Worm (Caenorhabditis elegans) whole organism, young adult: ENCODE measurements around the gene rol-6.
A peak's percentile ranks its signal among the peaks of the same experiment; 100 is the strongest.

ENCODE experiments used
- B0035.1 ChIP-seq: sonication (generic microtip); optimal IDR thresholded peaks from 2 replicates; lab custom pipeline; 2016; ENCODE audit warnings: missing genetic modification characterization, mild to moderate bottlenecking, missing compliant biosample characterization, missing genotype, missing genetic modification reagents
- B0336.3 ChIP-seq: fragments of 200-800 bp; sonication (Bioruptor generic); IDR thresholded peaks from 2 replicates; pipeline ENCODE4 v1.3.6; 2022; ENCODE audit warnings: missing genetic modification characterization, missing compliant biosample characterization
- C06A6.2 ChIP-seq: fragments of 200-800 bp; sonication (Bioruptor generic); conservative IDR thresholded peaks from 2 replicates; pipeline ENCODE4 v1.3.6; 2022; ENCODE audit warnings: missing genetic modification characterization, missing compliant biosample characterization
- C17E4.6 ChIP-seq: fragments of 200-800 bp; sonication (Bioruptor generic); IDR thresholded peaks from 2 replicates; pipeline ENCODE4 v1.3.6; 2022; ENCODE audit warnings: missing genetic modification reagents, missing genetic modification characterization, missing compliant biosample characterization
- D2030.7 ChIP-seq: fragments of 200-800 bp; sonication (Bioruptor generic); IDR thresholded peaks from 2 replicates; pipeline ENCODE4 v1.3.6; 2022; ENCODE audit warnings: missing genetic modification reagents, missing genetic modification characterization, missing compliant biosample characterization
- F55B11.4 ChIP-seq: sonication (generic microtip); optimal IDR thresholded peaks from 2 replicates; lab custom pipeline; 2016; ENCODE audit warnings: missing compliant biosample characterization, missing genetic modification characterization, borderline replicate concordance; ENCODE audit not compliant: insufficient read depth
- F57A8.1 ChIP-seq: fragments of 200-800 bp; sonication (Bioruptor generic); optimal IDR thresholded peaks from 2 replicates; lab custom pipeline; 2018; ENCODE audit warnings: mild to moderate bottlenecking, missing genetic modification characterization, moderate library complexity, missing compliant biosample characterization
- K11D2.4 ChIP-seq: fragments of 200-800 bp; sonication (Bioruptor generic); IDR thresholded peaks from 2 replicates; pipeline ENCODE4 v1.3.6; 2022; ENCODE audit warnings: missing genetic modification reagents, missing genetic modification characterization, missing compliant biosample characterization
- K12H6.12 ChIP-seq: fragments of 200-800 bp; sonication (Bioruptor generic); optimal IDR thresholded peaks from 2 replicates; lab custom pipeline; 2018; ENCODE audit warnings: mild to moderate bottlenecking, missing genetic modification characterization, missing compliant biosample characterization
- T07F8.4 ChIP-seq: sonication (generic microtip); optimal IDR thresholded peaks from 2 replicates; lab custom pipeline; 2016; ENCODE audit warnings: mild to moderate bottlenecking, missing genetic modification characterization, moderate library complexity, missing compliant biosample characterization
- akir-1 ChIP-seq: fragments of 200-800 bp; sonication (Bioruptor generic); optimal IDR thresholded peaks from 2 replicates; lab custom pipeline; 2018; ENCODE audit warnings: mild to moderate bottlenecking, missing genetic modification characterization, moderate library complexity, missing compliant biosample characterization
- atf-7 ChIP-seq: sonication (generic microtip); optimal IDR thresholded peaks from 2 replicates; lab custom pipeline; 2017; ENCODE audit warnings: mild to moderate bottlenecking, missing genetic modification characterization, missing compliant biosample characterization
- bed-1 ChIP-seq: fragments of 200-800 bp; sonication (Bioruptor generic); IDR thresholded peaks from 2 replicates; pipeline ENCODE4 v1.3.6; 2022; ENCODE audit warnings: missing genetic modification reagents, missing genetic modification characterization, missing compliant biosample characterization
- cebp-1 ChIP-seq, 2 experiments: fragments of 200-800 bp in 1 of 2; sonication (Bioruptor generic) in 1 of 2; sonication (generic microtip) in 1 of 2; IDR thresholded peaks in 1 of 2; optimal IDR thresholded peaks in 1 of 2; 2 replicates each; pipeline versions ENCODE4 v1.3.6 to Lab custom; 2017 to 2022; ENCODE audit warnings: missing compliant biosample characterization in 2 of 2, missing genetic modification characterization in 2 of 2, mild to moderate bottlenecking in 1 of 2, missing genetic modification reagents in 1 of 2, moderate library complexity in 1 of 2
- ceh-27 ChIP-seq: fragments of 200-800 bp; sonication (Bioruptor generic); optimal IDR thresholded peaks from 2 replicates; lab custom pipeline; 2018; ENCODE audit warnings: mild to moderate bottlenecking, missing genetic modification characterization, moderate library complexity, missing compliant biosample characterization
- ceh-91 ChIP-seq: fragments of 200-800 bp; sonication (Bioruptor generic); IDR thresholded peaks from 2 replicates; pipeline ENCODE4 v1.3.6; 2022; ENCODE audit warnings: missing genetic modification reagents, missing genetic modification characterization, missing compliant biosample characterization
- die-1 ChIP-seq: sonication (generic microtip); optimal IDR thresholded peaks from 2 replicates; lab custom pipeline; 2016; ENCODE audit warnings: missing genotype, mild to moderate bottlenecking, missing genetic modification characterization, missing compliant biosample characterization
- dox-1 ChIP-seq: fragments of 200-800 bp; sonication (Bioruptor generic); IDR thresholded peaks from 2 replicates; pipeline ENCODE4 v1.3.6; 2022; ENCODE audit warnings: missing genetic modification reagents, missing genetic modification characterization, missing compliant biosample characterization
- dpff-1 ChIP-seq: sonication (generic microtip); optimal IDR thresholded peaks from 2 replicates; lab custom pipeline; 2017; ENCODE audit warnings: mild to moderate bottlenecking, missing genetic modification characterization, missing compliant biosample characterization
- efl-1 ChIP-seq: fragments of 150-350 bp; optimal IDR thresholded peaks from 2 replicates; lab custom pipeline; 2014; ENCODE audit warnings: missing biosample characterization, missing genetic modification reagents, missing genetic modification characterization
- egl-44 ChIP-seq: fragments of 200-800 bp; sonication (Bioruptor generic); IDR thresholded peaks from 2 replicates; pipeline ENCODE4 v1.3.6; 2022; ENCODE audit warnings: missing genetic modification reagents, missing genetic modification characterization, missing compliant biosample characterization
- fkh-3 ChIP-seq: sonication (generic microtip); optimal IDR thresholded peaks from 2 replicates; lab custom pipeline; 2016; ENCODE audit warnings: mild to moderate bottlenecking, missing genetic modification characterization, missing compliant biosample characterization
- him-1 ChIP-seq: sonication (generic microtip); optimal IDR thresholded peaks from 2 replicates; lab custom pipeline; 2016; ENCODE audit warnings: missing genotype, missing genetic modification reagents, missing genetic modification characterization, missing compliant biosample characterization
- hmg-1.2 ChIP-seq: fragments of 200-800 bp; sonication (Bioruptor generic); IDR thresholded peaks from 2 replicates; pipeline ENCODE4 v1.3.6; 2022; ENCODE audit warnings: missing genetic modification reagents, missing genetic modification characterization, missing compliant biosample characterization
- lin-26 ChIP-seq: fragments of 200-800 bp; sonication (Bioruptor generic); IDR thresholded peaks from 2 replicates; pipeline ENCODE4 v1.3.6; 2022; ENCODE audit warnings: missing genetic modification reagents, missing genetic modification characterization, missing compliant biosample characterization
- lin-35 ChIP-seq, 3 experiments: fragments of 150-350 bp in 2 of 3; sonication (generic microtip) in 1 of 3; optimal IDR thresholded peaks; 2 replicates each; lab custom pipeline; 2014 to 2018; ENCODE audit warnings: missing biosample characterization in 3 of 3, missing genetic modification characterization in 3 of 3, missing genetic modification reagents in 3 of 3
- lsl-1 ChIP-seq: fragments of 200-800 bp; sonication (Bioruptor generic); optimal IDR thresholded peaks from 2 replicates; lab custom pipeline; 2018; ENCODE audit warnings: mild to moderate bottlenecking, missing genetic modification characterization, moderate library complexity, missing compliant biosample characterization
- madf-10 ChIP-seq: sonication (generic microtip); optimal IDR thresholded peaks from 2 replicates; lab custom pipeline; 2016; ENCODE audit warnings: mild to moderate bottlenecking, missing genetic modification characterization, missing compliant biosample characterization
- madf-6 ChIP-seq: fragments of 200-800 bp; sonication (Bioruptor generic); IDR thresholded peaks from 2 replicates; pipeline ENCODE4 v1.3.6; 2022; ENCODE audit warnings: missing genetic modification reagents, missing genetic modification characterization, missing compliant biosample characterization
- mcd-1 ChIP-seq: fragments of 200-800 bp; sonication (Bioruptor generic); IDR thresholded peaks from 2 replicates; pipeline ENCODE4 v1.3.6; 2022; ENCODE audit warnings: missing genetic modification reagents, missing genetic modification characterization, missing compliant biosample characterization
- nfyb-1 ChIP-seq: fragments of 200-800 bp; sonication (Bioruptor generic); IDR thresholded peaks from 2 replicates; pipeline ENCODE4 v1.3.6; 2022; ENCODE audit warnings: missing genetic modification reagents, missing genetic modification characterization, missing compliant biosample characterization
- nhr-80 ChIP-seq: sonication (generic microtip); optimal IDR thresholded peaks from 2 replicates; lab custom pipeline; 2016; ENCODE audit warnings: missing genetic modification characterization, missing compliant biosample characterization
- snpc-1.1 ChIP-seq: sonication (generic microtip); optimal IDR thresholded peaks from 2 replicates; lab custom pipeline; 2017; ENCODE audit warnings: missing genetic modification characterization, mild to moderate bottlenecking, missing compliant biosample characterization, antibody characterized with exemption, moderate library complexity, missing genotype, missing genetic modification reagents; ENCODE audit not compliant: insufficient read depth
- snpc-4 ChIP-seq, 5 experiments: fragments of 150-350 bp in 1 of 5; sonication (generic microtip) in 4 of 5; optimal IDR thresholded peaks; 2 replicates each; lab custom pipeline; 2014 to 2018; ENCODE audit warnings: missing genetic modification characterization in 5 of 5, missing biosample characterization in 3 of 5, antibody characterized with exemption in 2 of 5, mild to moderate bottlenecking in 2 of 5, missing compliant biosample characterization in 2 of 5, missing genotype in 2 of 5, moderate library complexity in 2 of 5, missing genetic modification reagents in 1 of 5
- somi-1 ChIP-seq: fragments of 200-800 bp; sonication (Bioruptor generic); optimal IDR thresholded peaks from 2 replicates; lab custom pipeline; 2018; ENCODE audit warnings: mild to moderate bottlenecking, missing genetic modification characterization, missing compliant biosample characterization
- zim-3 ChIP-seq: sonication (generic microtip); optimal IDR thresholded peaks from 2 replicates; lab custom pipeline; 2017; ENCODE audit warnings: mild to moderate bottlenecking, missing genetic modification characterization, moderate library complexity, missing compliant biosample characterization
- ztf-6 ChIP-seq: fragments of 200-800 bp; sonication (Bioruptor generic); IDR thresholded peaks from 2 replicates; pipeline ENCODE4 v1.3.6; 2022; ENCODE audit warnings: missing genetic modification reagents, missing genetic modification characterization, missing compliant biosample characterization

Gene rol-6

DNA sequence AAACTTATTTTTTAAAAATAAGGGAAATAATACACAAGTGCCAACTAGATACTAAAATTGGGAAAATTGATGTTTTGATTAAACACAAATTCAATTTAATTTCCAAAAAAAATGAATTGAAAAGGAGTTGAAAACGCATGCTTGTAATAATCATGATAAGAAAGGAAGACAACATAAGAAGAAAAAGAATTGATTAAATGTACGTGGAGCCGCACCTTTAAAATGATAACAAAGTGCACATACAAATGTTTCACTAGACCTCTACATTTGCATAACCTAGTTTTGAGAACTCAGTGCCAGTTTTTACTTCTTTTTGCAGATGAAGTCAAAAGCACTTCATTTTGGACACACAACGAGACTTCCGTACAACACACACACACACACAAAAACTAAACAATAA is 28.9 kb downstream of the rol-6 start:
- TF ChIP-seq ztf-6, result no peak
- TF ChIP-seq nhr-80 (tag; lab: Kevin White, UChicago), result peak; percentile 55
- no peak for TF ChIP-seq egl-44 (GFP tag; lab: Robert Waterston, UW)
- TF ChIP-seq lin-35 (GFP tag; optimal IDR thresholded peaks at IDR 0.05; lab: Kevin White, UChicago), result no peak

DNA sequence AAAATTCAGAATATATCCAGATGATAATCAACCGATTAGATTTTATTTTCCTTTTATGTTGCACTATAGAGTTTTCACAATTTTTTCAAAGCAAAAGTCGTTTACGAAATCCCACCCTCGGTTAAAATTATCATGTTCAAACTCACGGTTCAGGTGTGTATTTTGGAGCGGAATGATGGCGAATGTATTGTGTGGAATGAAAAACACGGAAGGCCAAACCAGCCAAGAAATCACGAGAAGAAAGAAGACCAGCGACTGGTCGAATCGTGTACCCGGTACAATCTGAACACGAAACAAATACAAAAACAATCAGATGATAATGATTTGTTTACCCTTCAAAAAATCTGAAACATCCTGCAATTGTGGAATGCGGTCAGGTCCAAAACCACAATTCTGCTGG is 30.5 kb downstream of the rol-6 start:
- no peak for TF ChIP-seq madf-10 (tag; lab: Kevin White, UChicago)
- no peak for TF ChIP-seq C17E4.6 (GFP tag; lab: Robert Waterston, UW)
- TF ChIP-seq ceh-91 (GFP tag; lab: Robert Waterston, UW), result no peak
- TF ChIP-seq hmg-1.2 (GFP tag; lab: Robert Waterston, UW), result no peak
- no peak for TF ChIP-seq cebp-1 (GFP tag; IDR thresholded peaks at IDR 0.05; lab: Robert Waterston, UW)
- no peak for TF ChIP-seq cebp-1 (tag; optimal IDR thresholded peaks at IDR 0.05; lab: Kevin White, UChicago)
- TF ChIP-seq bed-1 (GFP tag; lab: Robert Waterston, UW), result no peak
- no peak for TF ChIP-seq atf-7 (tag; lab: Kevin White, UChicago)
- TF ChIP-seq D2030.7 (GFP tag; lab: Robert Waterston, UW), result no peak
- TF ChIP-seq nfyb-1 (GFP tag; lab: Robert Waterston, UW), result no peak
- TF ChIP-seq lsl-1, result no peak
- no peak for TF ChIP-seq K12H6.12 (tag; lab: Kevin White, UChicago)
- no peak for TF ChIP-seq him-1
- no peak for TF ChIP-seq B0336.3 (GFP tag; lab: Robert Waterston, UW)
- no peak for TF ChIP-seq madf-6 (GFP tag; lab: Robert Waterston, UW)
- no peak for TF ChIP-seq F57A8.1 (GFP tag; lab: Kevin White, UChicago)

DNA sequence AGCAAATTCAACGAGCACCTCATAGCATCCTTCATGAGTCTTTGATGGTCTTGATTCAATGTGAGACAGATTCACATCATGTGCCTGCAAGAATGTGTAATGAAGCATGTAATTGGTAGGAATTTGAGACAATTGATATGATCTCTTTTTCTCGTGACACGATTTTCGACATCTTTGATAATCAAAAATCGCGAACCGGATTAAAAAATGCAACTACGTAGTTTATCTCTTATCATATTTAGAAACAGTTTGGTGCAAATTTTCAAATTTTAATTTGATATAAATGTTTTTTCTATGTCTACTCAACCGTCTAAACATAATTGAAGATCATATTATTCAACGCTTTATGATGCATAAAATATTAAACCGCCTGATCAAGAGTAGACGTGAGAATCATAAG is 31.5 kb downstream of the rol-6 start:
- no peak for TF ChIP-seq T07F8.4 (tag; lab: Kevin White, UChicago)
- TF ChIP-seq F55B11.4 (tag; lab: Kevin White, UChicago), result no peak
- TF ChIP-seq F57A8.1 (GFP tag; lab: Kevin White, UChicago), result no peak
- TF ChIP-seq dpff-1 (tag; lab: Kevin White, UChicago), result no peak
- TF ChIP-seq nhr-80 (tag; lab: Kevin White, UChicago), result no peak
- TF ChIP-seq akir-1 (GFP tag; lab: Kevin White, UChicago), result no peak
- no peak for TF ChIP-seq somi-1 (GFP tag; lab: Kevin White, UChicago)
- no peak for TF ChIP-seq atf-7 (tag; lab: Kevin White, UChicago)
- no peak for TF ChIP-seq snpc-1.1
- TF ChIP-seq fkh-3 (tag; lab: Kevin White, UChicago), result no peak
- TF ChIP-seq ceh-27 (GFP tag; lab: Kevin White, UChicago), result no peak
- TF ChIP-seq lin-26, result no peak
- TF ChIP-seq zim-3 (tag; lab: Kevin White, UChicago), result no peak
- TF ChIP-seq B0035.1 (tag; lab: Kevin White, UChicago), result no peak

DNA sequence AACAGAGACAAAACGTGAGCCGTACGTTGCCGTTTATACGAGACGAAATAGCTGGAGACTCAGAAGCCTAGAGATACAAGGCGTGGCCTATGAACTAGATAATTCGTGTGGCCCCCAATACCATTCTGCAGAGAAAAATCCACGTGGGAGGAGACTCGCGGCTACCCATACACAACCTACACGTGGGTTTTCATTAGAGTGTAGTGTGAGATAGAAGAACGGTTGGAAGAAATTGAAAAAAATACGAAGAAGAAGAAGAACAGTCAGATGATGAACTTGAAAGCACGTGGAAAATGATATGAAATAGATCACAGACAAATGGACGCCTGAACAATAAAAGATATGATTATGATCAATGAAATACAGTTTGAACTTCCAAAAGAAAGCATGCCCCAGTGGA is 32.3 kb downstream of the rol-6 start:
- TF ChIP-seq somi-1 (GFP tag; lab: Kevin White, UChicago) (peak; percentile 80), efl-1 (GFP tag; lab: Kevin White, UChicago) (no peak), mcd-1 (GFP tag; lab: Robert Waterston, UW) (no peak; the same call in 1 of the 2 replicates), snpc-4 (GFP tag; optimal IDR thresholded peaks at IDR 0.05; lab: Kevin White, UChicago) (no peak), snpc-4 (tag; optimal IDR thresholded peaks at IDR 0.05; lab: Kevin White, UChicago) (no peak), cebp-1 (GFP tag; IDR thresholded peaks at IDR 0.05; lab: Robert Waterston, UW) (no peak), cebp-1 (tag; optimal IDR thresholded peaks at IDR 0.05; lab: Kevin White, UChicago) (peak; percentile 29), B0336.3 (GFP tag; lab: Robert Waterston, UW) (no peak), die-1 (tag; lab: Kevin White, UChicago) (peak; percentile 11), madf-10 (tag; lab: Kevin White, UChicago) (no peak), lin-26 (peak; percentile 70; the same call in 1 of the 2 replicates), K11D2.4 (0 out of 2 replicates have a peak, but pooled peaks have one; percentile 37), C06A6.2 (GFP tag; lab: Robert Waterston, UW) (0 out of 2 replicates have a peak, but pooled peaks have one; percentile 20), dox-1 (GFP tag; lab: Robert Waterston, UW) (0 out of 2 replicates have a peak, but pooled peaks have one; percentile 41)
